Worm (Caenorhabditis elegans) whole organism, L2 larva: Measurements from ENCODE around the gene C08F8.6.

Source experiments
- alr-1 ChIP-seq: fragments of 150-350 bp; optimal IDR thresholded peaks from 2 replicates; lab custom pipeline; 2014; ENCODE audit warnings: missing biosample characterization, missing genetic modification characterization
- aly-2 ChIP-seq: fragments of 150-350 bp; optimal IDR thresholded peaks from 2 replicates; lab custom pipeline; 2014; ENCODE audit warnings: missing biosample characterization, missing genetic modification characterization
- blmp-1 ChIP-seq: sonication (generic microtip); optimal IDR thresholded peaks from 2 replicates; lab custom pipeline; 2017; ENCODE audit warnings: missing genetic modification characterization, mild to moderate bottlenecking, missing compliant biosample characterization, antibody characterized with exemption, moderate library complexity; ENCODE audit not compliant: insufficient read depth
- snpc-4 ChIP-seq: fragments of 150-350 bp; optimal IDR thresholded peaks from 2 replicates; lab custom pipeline; 2014; ENCODE audit warnings: missing biosample characterization, missing genetic modification characterization
- unc-62 ChIP-seq: fragments of 150-350 bp; optimal IDR thresholded peaks from 2 replicates; lab custom pipeline; 2014; ENCODE audit warnings: missing biosample characterization, missing genetic modification reagents, missing genetic modification characterization
- ztf-11 ChIP-seq: sonication (generic microtip); optimal IDR thresholded peaks from 2 replicates; lab custom pipeline; 2017; ENCODE audit warnings: missing biosample characterization, missing genetic modification characterization
- ztf-4 ChIP-seq: fragments of 150-350 bp; optimal IDR thresholded peaks from 2 replicates; lab custom pipeline; 2014; ENCODE audit warnings: missing biosample characterization, missing genetic modification characterization

DNA sequence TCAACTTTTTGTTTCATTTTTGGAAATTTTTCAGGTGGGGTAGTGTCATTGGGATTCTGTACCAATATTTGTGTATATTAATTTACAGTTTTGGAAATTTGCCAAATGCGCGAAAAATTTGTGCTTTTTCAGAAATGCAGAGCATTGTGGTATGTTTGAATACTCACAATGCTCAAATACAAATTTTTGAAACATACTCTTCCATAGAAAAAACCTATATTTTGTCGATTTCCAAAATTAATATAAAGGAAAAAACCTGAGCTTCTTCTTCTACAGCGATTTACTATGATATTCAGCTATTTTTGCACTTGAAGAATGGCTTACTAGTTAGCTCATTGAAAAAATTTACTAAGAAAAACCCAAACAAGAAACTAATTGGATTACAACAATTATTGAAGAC, 48.2 kb upstream of the C08F8.6 start:
- TF ChIP-seq ztf-4 (tag; lab: Kevin White, UChicago) = no peak
- TF ChIP-seq unc-62 (GFP tag; lab: Kevin White, UChicago) = no peak
- TF ChIP-seq ztf-11 (tag; lab: Kevin White, UChicago) = no peak
- no peak for TF ChIP-seq blmp-1 (tag; lab: Kevin White, UChicago)
- TF ChIP-seq alr-1 = no peak
- no peak for TF ChIP-seq aly-2 (tag; lab: Kevin White, UChicago)
- TF ChIP-seq snpc-4 (tag; lab: Kevin White, UChicago) = no peak
